Fruit fly (Drosophila melanogaster) whole organism, wandering third instar larva: Measurements from ENCODE around the gene CG3739.

Experiments
- Hr78 ChIP-seq: fragments of >200 bp; optimal IDR thresholded peaks from 2 replicates; lab custom pipeline; 2017; ENCODE audit warnings: missing biosample characterization, missing genetic modification characterization
- Myc ChIP-seq: fragments of >200 bp; optimal IDR thresholded peaks from 2 replicates; lab custom pipeline; 2017
- pan ChIP-seq: fragments of >200 bp; optimal IDR thresholded peaks from 2 replicates; lab custom pipeline; 2017

DNA sequence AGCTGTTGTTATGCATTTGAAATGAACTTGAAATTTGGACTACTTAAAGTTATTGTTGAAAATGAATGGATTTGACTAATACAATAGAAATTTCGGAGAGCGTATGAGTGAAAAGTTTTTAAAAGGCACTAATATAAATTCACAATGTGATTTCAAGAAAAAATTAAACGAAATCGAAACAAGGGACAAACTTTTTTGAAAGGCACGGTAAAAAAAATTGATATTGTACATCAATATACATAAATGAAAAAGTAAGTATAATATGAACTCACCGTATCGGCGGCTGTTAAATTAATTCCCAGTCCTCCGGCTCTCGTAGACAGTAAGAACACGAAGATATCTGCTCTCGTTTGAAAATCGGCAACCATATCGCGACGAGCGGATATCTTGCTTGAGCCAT lies 5.3 kb downstream of the CG3739 start, which contains the start of gene CG31244:
- TF ChIP-seq Hr78 (GFP tag; lab: Kevin White, UChicago) (no peak), pan (lab: Kevin White, UChicago) (no peak), Myc (no peak)
